Worm (Caenorhabditis elegans): ENCODE measurements around the gene let-19.

Gene let-19

DNA sequence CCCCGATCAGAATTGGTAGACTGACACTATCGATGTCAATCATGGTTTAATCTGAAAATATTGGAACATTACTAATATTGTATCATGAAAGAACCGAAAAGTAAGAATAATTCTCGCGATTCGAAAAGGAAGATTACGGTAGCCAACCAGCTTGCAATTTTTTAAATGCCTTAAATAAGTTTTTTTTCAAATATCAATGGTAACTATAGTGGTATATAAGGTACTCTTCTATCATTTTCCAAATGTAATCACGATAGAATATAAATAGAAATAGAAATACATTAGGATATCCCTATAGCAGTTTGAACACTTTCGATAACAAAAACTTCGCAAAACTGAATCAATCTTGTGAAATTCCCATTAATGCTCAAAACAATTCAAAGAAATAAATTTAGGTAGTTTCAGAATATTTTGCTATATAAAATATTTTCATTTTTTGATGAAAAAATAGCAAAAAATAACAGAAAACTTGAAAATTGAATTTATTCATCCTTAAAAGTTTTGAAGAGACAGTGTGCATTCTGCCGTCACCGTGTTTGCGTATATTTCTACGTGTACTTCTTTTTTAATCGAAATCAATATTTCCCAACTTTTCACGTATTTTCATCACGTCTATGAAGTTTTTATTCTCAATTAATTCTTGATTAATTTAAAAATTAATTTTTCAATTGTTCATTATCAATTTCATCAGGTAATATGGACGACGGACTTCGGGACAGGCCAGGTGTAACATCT lies 40.1 kb downstream of the let-19 start, which contains the start of the genes F46C5.9 and rer-1:
TSS of gene F46C5.9 (minus strand) at position 51 of the 735 bp plus-strand sequence.
TSS of gene rer-1 (plus strand) at position 692 of the 735 bp plus-strand sequence.
- TF ChIP-seq rbr-2 (tag; optimal IDR thresholded peaks at IDR 0.05) (peak; percentile 32), hif-1 (tag; optimal IDR thresholded peaks at IDR 0.05) (peak in 1 of 2 experiments; percentile 7), T20F7.1 (GFP tag; optimal IDR thresholded peaks at IDR 0.05) (peak; percentile 33), daf-16 (GFP tag; optimal IDR thresholded peaks at IDR 0.05) (no peak), daf-16 (tag; optimal IDR thresholded peaks at IDR 0.05) (peak; percentile 30), nhr-28 (tag; optimal IDR thresholded peaks at IDR 0.05) (peak; percentile 7), ceh-82 (tag; optimal IDR thresholded peaks at IDR 0.05) (no peak), mes-2 (tag; optimal IDR thresholded peaks at IDR 0.05; ENCODE audit: poor library complexity, severe bottlenecking) (peak; percentile 26), dpl-1 (GFP tag; optimal IDR thresholded peaks at IDR 0.05) (peak; percentile 27), R02D3.7 (tag; optimal IDR thresholded peaks at IDR 0.05) (no peak), lsy-2 (tag; optimal IDR thresholded peaks at IDR 0.05) (peak in 1 of 2 experiments; percentile 75), aha-1 (tag) (peak; percentile 55), nhr-6 (tag; optimal IDR thresholded peaks at IDR 0.05) (peak; percentile 5), mxl-2 (GFP tag; conservative IDR thresholded peaks at IDR 0.05) (no peak), dve-1 (tag; optimal IDR thresholded peaks at IDR 0.05; ENCODE audit: insufficient read depth) (peak; percentile 11), Y5F2A.4 (GFP tag; optimal IDR thresholded peaks at IDR 0.05) (no peak), pha-4 (GFP tag; IDR thresholded peaks at IDR 0.05) (no peak), pha-4 (tag; optimal IDR thresholded peaks at IDR 0.05) (peak; percentile 75), dmd-8 (GFP tag; IDR thresholded peaks at IDR 0.05) (no peak)

ce11 chrII:8811825-8812224 lies 41.0 kb downstream of the let-19 start:
- no peak for TF ChIP-seq spr-1 (tag; optimal IDR thresholded peaks at IDR 0.05)
- no peak for TF ChIP-seq Y5F2A.4 (GFP tag; optimal IDR thresholded peaks at IDR 0.05)
- TF ChIP-seq spr-3 (GFP tag; optimal IDR thresholded peaks at IDR 0.05) = no peak
- TF ChIP-seq T26A8.4 (GFP tag; IDR thresholded peaks at IDR 0.05) = peak; percentile 70; the same call in 1 of the 2 replicates
- peak; percentile 51 for TF ChIP-seq nhr-28 (tag; optimal IDR thresholded peaks at IDR 0.05)
- TF ChIP-seq snpc-4 (tag; optimal IDR thresholded peaks at IDR 0.05) = no peak
- no peak for TF ChIP-seq gei-8 (GFP tag; optimal IDR thresholded peaks at IDR 0.05)
- TF ChIP-seq jun-1 (tag; optimal IDR thresholded peaks at IDR 0.05) = no peak

DNA sequence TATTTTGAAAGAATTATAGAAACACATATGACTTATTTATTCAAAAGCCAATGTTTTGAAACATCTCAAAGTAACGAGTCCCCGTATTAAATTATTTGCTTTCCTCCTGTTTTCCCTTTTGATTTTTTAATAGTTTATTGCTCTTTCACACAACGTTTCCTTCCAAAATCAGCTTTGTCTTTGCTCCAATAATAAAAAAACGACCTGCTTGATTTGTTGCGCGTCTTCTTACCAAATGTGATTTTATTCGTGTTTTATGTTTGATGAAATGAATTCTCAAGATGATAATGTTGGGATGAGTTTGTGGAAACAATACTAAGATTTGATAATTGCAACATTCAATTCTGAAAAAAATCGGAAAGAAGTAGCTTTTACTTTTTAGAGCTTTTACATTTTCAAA lies 41.6 kb downstream of the let-19 start:
- TF ChIP-seq unc-62 (GFP tag; optimal IDR thresholded peaks at IDR 0.05 in 1 of 2) (peak in 1 of 2 experiments; percentile 91), unc-62 (tag; optimal IDR thresholded peaks at IDR 0.05) (no peak), lin-15B (tag; optimal IDR thresholded peaks at IDR 0.05) (no peak), snpc-1.2 (GFP tag; IDR thresholded peaks at IDR 0.05) (0 out of 2 replicates have a peak, but pooled peaks have one; percentile 26), nhr-28 (tag; optimal IDR thresholded peaks at IDR 0.05) (peak; percentile 29), T26A8.4 (GFP tag; IDR thresholded peaks at IDR 0.05) (peak; percentile 12)

ce11 chrII:8813659-8814058 lies 42.9 kb downstream of the let-19 start:
- peak; percentile 86 for TF ChIP-seq nhr-10 (tag; optimal IDR thresholded peaks at IDR 0.05)
- peak; percentile 97 for TF ChIP-seq nhr-48 (tag; optimal IDR thresholded peaks at IDR 0.05)
- peak; percentile 40 for TF ChIP-seq cey-2 (tag; optimal IDR thresholded peaks at IDR 0.05; ENCODE audit: borderline replicate concordance, insufficient read depth)
- TF ChIP-seq aly-2 (tag; optimal IDR thresholded peaks at IDR 0.05) = no peak
- TF ChIP-seq nhr-76 (tag; optimal IDR thresholded peaks at IDR 0.05) = no peak
- no peak for TF ChIP-seq ceh-62 (tag; optimal IDR thresholded peaks at IDR 0.05)
- no peak for TF ChIP-seq lin-15B (tag; optimal IDR thresholded peaks at IDR 0.05)
- TF ChIP-seq dmd-8 (GFP tag; IDR thresholded peaks at IDR 0.05) = no peak
- TF ChIP-seq snpc-4 (tag; optimal IDR thresholded peaks at IDR 0.05) = no peak
- TF ChIP-seq nhr-111 (GFP tag; optimal IDR thresholded peaks at IDR 0.05) = no peak
- TF ChIP-seq lsy-2 (tag; optimal IDR thresholded peaks at IDR 0.05) = peak; percentile 7 to 50
- peak; percentile 90 for TF ChIP-seq hlh-30 (tag; optimal IDR thresholded peaks at IDR 0.05; ENCODE audit: insufficient read depth)
- no peak for TF ChIP-seq rbr-2 (tag; optimal IDR thresholded peaks at IDR 0.05)
- TF ChIP-seq fkh-10 (GFP tag; optimal IDR thresholded peaks at IDR 0.05) = no peak
- peak; percentile 18 for TF ChIP-seq nhr-11 (tag; optimal IDR thresholded peaks at IDR 0.05)
- TF ChIP-seq nhr-102 (tag; optimal IDR thresholded peaks at IDR 0.05) = no peak
- no peak for TF ChIP-seq mxl-2 (GFP tag; conservative IDR thresholded peaks at IDR 0.05)
- TF ChIP-seq madf-5 (GFP tag; IDR thresholded peaks at IDR 0.05) = no peak
- TF ChIP-seq jun-1 (tag; optimal IDR thresholded peaks at IDR 0.05) = no peak
- 0 out of 2 replicates have a peak, but pooled peaks have one; percentile 21 for TF ChIP-seq ceh-20 (GFP tag; IDR thresholded peaks at IDR 0.05)
- TF ChIP-seq aha-1 (tag) = peak; percentile 92
- peak; percentile 29 for TF ChIP-seq mes-2 (tag; optimal IDR thresholded peaks at IDR 0.05; ENCODE audit: poor library complexity, severe bottlenecking)
- no peak for TF ChIP-seq lir-3 (tag; optimal IDR thresholded peaks at IDR 0.05)
- no peak for TF ChIP-seq vab-7 (GFP tag; IDR thresholded peaks at IDR 0.05)

All from whole organism, L4 larva.